Worm (Caenorhabditis elegans) whole organism, midembryonic: ENCODE measurements around the gene prmt-4.

Experiments
- T22C8.4 ChIP-seq: fragments of 200-800 bp; sonication (Bioruptor generic); IDR thresholded peaks from 2 replicates; pipeline ENCODE4 v1.3.6; 2022; ENCODE audit warnings: missing genetic modification characterization, missing compliant biosample characterization
- cog-1 ChIP-seq: sonication (generic microtip); optimal IDR thresholded peaks from 2 replicates; lab custom pipeline; 2016; ENCODE audit warnings: missing genetic modification characterization, missing compliant biosample characterization
- flt-1 ChIP-seq: fragments of 200-800 bp; sonication (Bioruptor generic); IDR thresholded peaks from 2 replicates; pipeline ENCODE4 v1.3.6; 2022; ENCODE audit warnings: missing genetic modification characterization, missing compliant biosample characterization
- klf-2 ChIP-seq: fragments of 200-800 bp; sonication (Bioruptor generic); conservative IDR thresholded peaks from 2 replicates; pipeline ENCODE4 v1.3.6; 2022; ENCODE audit warnings: missing genetic modification reagents, missing genetic modification characterization, missing compliant biosample characterization
- ref-1 ChIP-seq: fragments of 200-800 bp; sonication (Bioruptor generic); conservative IDR thresholded peaks from 2 replicates; pipeline ENCODE4 v1.3.6; 2022; ENCODE audit warnings: missing genetic modification reagents, missing genetic modification characterization, missing compliant biosample characterization
- tab-1 ChIP-seq: fragments of 200-800 bp; sonication (Bioruptor generic); IDR thresholded peaks from 2 replicates; pipeline ENCODE4 v1.3.6; 2022; ENCODE audit warnings: missing genetic modification characterization, missing compliant biosample characterization
- ztf-23 ChIP-seq: fragments of 200-800 bp; sonication (Bioruptor generic); IDR thresholded peaks from 2 replicates; pipeline ENCODE4 v1.3.6; 2022; ENCODE audit warnings: missing genetic modification reagents, missing genetic modification characterization, missing compliant biosample characterization
- ztf-29 ChIP-seq: fragments of 200-800 bp; sonication (Bioruptor generic); IDR thresholded peaks from 2 replicates; pipeline ENCODE4 v1.3.6; 2022; ENCODE audit warnings: missing genetic modification reagents, missing genetic modification characterization, missing compliant biosample characterization

ce11 chrIV:613155-613554 lies 9.7 kb upstream of the prmt-4 start:
- TF ChIP-seq T22C8.4 (no peak), flt-1 (GFP tag; lab: Robert Waterston, UW) (no peak), ztf-29 (no peak), tab-1 (GFP tag; lab: Robert Waterston, UW) (no peak), cog-1 (tag; lab: Kevin White, UChicago) (no peak), ztf-23 (no peak), klf-2 (GFP tag; lab: Robert Waterston, UW) (no peak), ref-1 (no peak)
